Fruit fly (Drosophila melanogaster) whole organism, pupa: ENCODE results near the gene Prosalpha4.

Experiments used
- CG10348 ChIP-seq: fragments of 200-800 bp; sonication (Bioruptor generic); IDR thresholded peaks from 2 replicates; pipeline ENCODE4 v1.3.6; 2022; ENCODE audit warnings: missing biosample characterization, missing genetic modification characterization
- CG12605 ChIP-seq: fragments of 200-800 bp; sonication (Bioruptor generic); IDR thresholded peaks from 2 replicates; pipeline ENCODE4 v1.3.6; 2022; ENCODE audit warnings: missing biosample characterization, missing genetic modification characterization
- CG13204 ChIP-seq: fragments of 200-800 bp; sonication (Bioruptor generic); optimal IDR thresholded peaks from 2 replicates; lab custom pipeline; 2018; ENCODE audit warnings: missing biosample characterization, mild to moderate bottlenecking, missing genetic modification characterization, moderate library complexity
- CG14655 ChIP-seq: fragments of 200-800 bp; sonication (Bioruptor generic); optimal IDR thresholded peaks from 3 replicates; lab custom pipeline; 2017; ENCODE audit warnings: mild to moderate bottlenecking, missing biosample characterization, missing genetic modification reagents, missing genetic modification characterization
- CG15710 ChIP-seq: fragments of 200-800 bp; sonication (Bioruptor generic); optimal IDR thresholded peaks from 2 replicates; lab custom pipeline; 2018; ENCODE audit warnings: missing biosample characterization, mild to moderate bottlenecking, missing genetic modification characterization, moderate library complexity
- CG17806 ChIP-seq: fragments of 200-800 bp; sonication (Bioruptor generic); optimal IDR thresholded peaks from 2 replicates; lab custom pipeline; 2018; ENCODE audit warnings: missing biosample characterization, mild to moderate bottlenecking, missing genetic modification characterization, moderate library complexity
- CG32121 ChIP-seq: fragments of 200-800 bp; sonication (Bioruptor generic); IDR thresholded peaks from 2 replicates; pipeline ENCODE4 v1.3.6; 2022; ENCODE audit warnings: missing biosample characterization, missing genetic modification characterization
- CG34367 ChIP-seq: fragments of 200-800 bp; sonication (Bioruptor generic); optimal IDR thresholded peaks from 2 replicates; lab custom pipeline; 2018; ENCODE audit warnings: missing biosample characterization, mild to moderate bottlenecking, missing genetic modification characterization
- CG4496 ChIP-seq: fragments of 200-800 bp; sonication (Bioruptor generic); IDR thresholded peaks from 3 replicates; pipeline ENCODE4 v1.3.6; 2022; ENCODE audit warnings: missing biosample characterization, missing genetic modification characterization
- CG8159 ChIP-seq: fragments of 200-800 bp; sonication (Bioruptor generic); optimal IDR thresholded peaks from 3 replicates; lab custom pipeline; 2018; ENCODE audit warnings: missing biosample characterization, mild to moderate bottlenecking, missing genetic modification characterization, moderate library complexity
- CG8301 ChIP-seq: fragments of 200-800 bp; sonication (Bioruptor generic); optimal IDR thresholded peaks from 2 replicates; lab custom pipeline; 2018; ENCODE audit warnings: missing biosample characterization, mild to moderate bottlenecking, missing genetic modification characterization
- CG9948 ChIP-seq: fragments of 200-800 bp; sonication (Bioruptor generic); optimal IDR thresholded peaks from 2 replicates; lab custom pipeline; 2018; ENCODE audit warnings: missing biosample characterization, mild to moderate bottlenecking, missing genetic modification characterization, moderate library complexity
- D1 ChIP-seq: fragments of 200-800 bp; sonication (Bioruptor generic); optimal IDR thresholded peaks from 2 replicates; lab custom pipeline; 2018; ENCODE audit warnings: missing biosample characterization, mild to moderate bottlenecking, missing genetic modification characterization, moderate library complexity
- EcR ChIP-seq: fragments of 200-800 bp; sonication (Bioruptor generic); optimal IDR thresholded peaks from 3 replicates; lab custom pipeline; 2019; ENCODE audit warnings: missing biosample characterization, missing genetic modification characterization, mild to moderate bottlenecking, moderate library complexity, missing genetic modification reagents
- Ets98B ChIP-seq: fragments of 200-800 bp; sonication (Bioruptor generic); IDR thresholded peaks from 2 replicates; pipeline ENCODE4 v1.3.6; 2022; ENCODE audit warnings: missing biosample characterization, missing genetic modification characterization
- Pif1A ChIP-seq: fragments of 200-800 bp; sonication (Bioruptor generic); optimal IDR thresholded peaks from 3 replicates; lab custom pipeline; 2016; ENCODE audit warnings: missing biosample characterization, missing genetic modification characterization
- Pif1B ChIP-seq: fragments of 200-800 bp; sonication (Bioruptor generic); optimal IDR thresholded peaks from 3 replicates; lab custom pipeline; 2016; ENCODE audit warnings: missing biosample characterization, missing genetic modification characterization
- Snoo ChIP-seq: fragments of 200-800 bp; sonication (Bioruptor generic); optimal IDR thresholded peaks from 3 replicates; lab custom pipeline; 2017; ENCODE audit warnings: missing biosample characterization, mild to moderate bottlenecking, missing genetic modification characterization, inconsistent platforms
- fd96Ca ChIP-seq: fragments of 200-800 bp; sonication (Bioruptor generic); IDR thresholded peaks from 3 replicates; pipeline ENCODE4 v1.3.6; 2022; ENCODE audit warnings: missing biosample characterization, missing genetic modification characterization
- gl ChIP-seq: fragments of 200-800 bp; sonication (Bioruptor generic); optimal IDR thresholded peaks from 2 replicates; lab custom pipeline; 2018; ENCODE audit warnings: missing biosample characterization, mild to moderate bottlenecking, missing genetic modification characterization
- rn ChIP-seq: fragments of 200-800 bp; sonication (Bioruptor generic); IDR thresholded peaks from 2 replicates; pipeline ENCODE4 v1.3.6; 2022; ENCODE audit warnings: missing biosample characterization, missing genetic modification characterization

Prosalpha4 gene

dm6 chrX:16270795-16271194 is 5.3 kb upstream of the Prosalpha4 start, which contains the start of gene Mfe2:
Gene Mfe2, plus strand, starts transcription at chrX:16270951.
- peak; percentile 39; the same call in 1 of the 2 replicates for TF ChIP-seq CG12605 (GFP tag; lab: Robert Waterston, UW)
- no peak for TF ChIP-seq D1 (tag; lab: Kevin White, UChicago)
- TF ChIP-seq CG15710 (tag; lab: Kevin White, UChicago), result peak; percentile 22
- TF ChIP-seq CG17806, result peak; percentile 14
- TF ChIP-seq CG32121 (GFP tag; lab: Robert Waterston, UW), result peak; percentile 52
- TF ChIP-seq CG8159 (tag; lab: Kevin White, UChicago), result peak; percentile 28
- peak; percentile 37 for TF ChIP-seq CG13204 (GFP tag; lab: Kevin White, UChicago)
- TF ChIP-seq gl (tag; lab: Kevin White, UChicago), result peak; percentile 83
- TF ChIP-seq CG10348 (GFP tag; lab: Robert Waterston, UW), result no peak
- TF ChIP-seq CG9948 (tag; lab: Kevin White, UChicago), result no peak
- TF ChIP-seq CG14655 (GFP tag; lab: Kevin White, UChicago), result peak; percentile 55
- TF ChIP-seq Ets98B (GFP tag; lab: Robert Waterston, UW), result peak; percentile 65; the same call in 1 of the 2 replicates
- TF ChIP-seq fd96Ca (GFP tag; lab: Robert Waterston, UW), result no peak
- peak; percentile 65 for TF ChIP-seq EcR (GFP tag; lab: Kevin White, UChicago)
- TF ChIP-seq Pif1A (GFP tag; lab: Kevin White, UChicago), result peak; percentile 15
- TF ChIP-seq Pif1B, result no peak
- peak; percentile 60; the same call in 1 of the 3 replicates for TF ChIP-seq CG4496 (GFP tag; lab: Robert Waterston, UW)
- TF ChIP-seq CG8301 (tag; lab: Kevin White, UChicago), result peak; percentile 35
- no peak for TF ChIP-seq Snoo (tag; lab: Kevin White, UChicago)
- TF ChIP-seq CG34367, result peak; percentile 31
- TF ChIP-seq rn, result 0 out of 2 replicates have a peak, but pooled peaks have one; percentile 12
- TF ChIP-seq, all 21 proteins: peak for 15

dm6 chrX:16275168-16275853 is 759 bp upstream of the Prosalpha4 start:
- no peak for TF ChIP-seq Ets98B (GFP tag; lab: Robert Waterston, UW)
- no peak for TF ChIP-seq CG9948 (tag; lab: Kevin White, UChicago)
- TF ChIP-seq Pif1B, result no peak
- no peak for TF ChIP-seq Snoo (tag; lab: Kevin White, UChicago)

- TF ChIP-seq fd96Ca (GFP tag; lab: Robert Waterston, UW) (0 out of 3 replicates have a peak, but pooled peaks have one; percentile 36), CG4496 (GFP tag; lab: Robert Waterston, UW) (0 out of 3 replicates have a peak, but pooled peaks have one; percentile 15), CG14655 (GFP tag; lab: Kevin White, UChicago) (no peak)
Observed at dm6 chrX:16277878-16278506, 1.9 kb downstream of the Prosalpha4 start, which contains the start of gene eas. Gene eas, plus strand, starts transcription at chrX:16278328.

DNA sequence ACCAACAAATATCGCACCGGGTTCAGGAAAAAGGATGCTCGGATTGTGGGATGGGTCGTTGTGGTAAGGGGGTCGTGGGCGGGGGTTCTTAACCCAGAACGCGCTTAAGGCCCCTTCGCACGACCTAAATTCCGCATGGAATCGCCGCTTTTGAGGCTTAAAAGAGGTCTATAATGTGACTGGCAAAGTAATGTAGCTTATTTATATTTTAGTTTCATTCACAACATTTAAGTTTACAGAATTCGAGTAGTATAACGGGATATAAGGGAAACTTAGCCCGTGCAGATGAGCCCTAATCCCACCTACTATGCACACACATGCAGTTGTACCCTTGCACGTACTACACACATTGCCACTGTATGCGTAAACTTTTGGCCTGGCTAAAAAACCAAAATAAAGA is 2.7 kb downstream of the Prosalpha4 start:
- TF ChIP-seq CG15710 (tag; lab: Kevin White, UChicago), result peak; percentile 90
- peak; percentile 87 for TF ChIP-seq CG12605 (GFP tag; lab: Robert Waterston, UW)
- peak; percentile 81 for TF ChIP-seq gl (tag; lab: Kevin White, UChicago)
- TF ChIP-seq fd96Ca (GFP tag; lab: Robert Waterston, UW), result peak; percentile 92
- peak; percentile 87 for TF ChIP-seq CG14655 (GFP tag; lab: Kevin White, UChicago)
- TF ChIP-seq Ets98B (GFP tag; lab: Robert Waterston, UW), result peak; percentile 89
- peak; percentile 83 for TF ChIP-seq CG9948 (tag; lab: Kevin White, UChicago)
- peak; percentile 88 for TF ChIP-seq CG34367
- peak; percentile 51 for TF ChIP-seq EcR (GFP tag; lab: Kevin White, UChicago)
- peak; percentile 90 for TF ChIP-seq CG4496 (GFP tag; lab: Robert Waterston, UW)
- TF ChIP-seq CG8301 (tag; lab: Kevin White, UChicago), result peak; percentile 84
- TF ChIP-seq CG32121 (GFP tag; lab: Robert Waterston, UW), result peak; percentile 79
- peak; percentile 83 for TF ChIP-seq CG17806
- no peak for TF ChIP-seq CG10348 (GFP tag; lab: Robert Waterston, UW)
- TF ChIP-seq Pif1B, result peak; percentile 83
- peak; percentile 76 for TF ChIP-seq Pif1A (GFP tag; lab: Kevin White, UChicago)
- TF ChIP-seq CG13204 (GFP tag; lab: Kevin White, UChicago), result peak; percentile 88
- peak; percentile 37; the same call in 1 of the 2 replicates for TF ChIP-seq rn
- peak; percentile 22 for TF ChIP-seq D1 (tag; lab: Kevin White, UChicago)
- TF ChIP-seq CG8159 (tag; lab: Kevin White, UChicago), result peak; percentile 87
- peak; percentile 78 for TF ChIP-seq Snoo (tag; lab: Kevin White, UChicago)

DNA sequence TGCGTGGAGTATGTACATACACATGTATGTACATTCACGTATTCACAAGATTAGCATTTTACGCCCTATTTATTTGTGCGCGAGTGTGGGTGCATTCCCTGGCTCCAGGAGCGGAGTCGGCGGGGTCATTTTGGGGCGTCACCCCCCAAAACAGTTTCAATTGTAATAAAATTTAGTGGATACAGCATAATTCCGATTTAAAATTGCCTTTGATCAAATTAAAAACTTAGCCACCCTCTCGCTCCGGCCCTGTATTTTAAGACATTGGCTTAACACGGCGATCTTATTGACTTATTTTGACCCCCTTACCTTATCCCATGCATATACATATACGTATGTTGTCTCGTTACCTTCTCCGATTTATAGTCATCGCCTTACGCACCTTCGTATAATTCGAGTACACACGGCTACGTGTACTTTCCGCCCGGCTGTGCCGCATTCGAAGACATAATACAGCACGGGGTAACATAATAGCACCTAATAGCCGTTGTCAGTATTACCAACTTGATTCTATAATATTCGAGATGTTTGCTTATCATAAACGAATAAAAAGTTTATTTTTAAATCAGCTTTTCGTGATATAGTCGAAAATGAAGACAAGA is 3.4 kb downstream of the Prosalpha4 start:
- TF ChIP-seq CG8301 (tag; lab: Kevin White, UChicago) (peak; percentile 78), CG9948 (tag; lab: Kevin White, UChicago) (peak; percentile 79), CG32121 (GFP tag; lab: Robert Waterston, UW) (peak; percentile 92), CG13204 (GFP tag; lab: Kevin White, UChicago) (peak; percentile 50), Snoo (tag; lab: Kevin White, UChicago) (peak; percentile 97), gl (tag; lab: Kevin White, UChicago) (peak; percentile 69), CG14655 (GFP tag; lab: Kevin White, UChicago) (peak; percentile 84), D1 (tag; lab: Kevin White, UChicago) (no peak), CG4496 (GFP tag; lab: Robert Waterston, UW) (peak; percentile 97), CG10348 (GFP tag; lab: Robert Waterston, UW) (peak; percentile 84), CG34367 (peak; percentile 75), CG8159 (tag; lab: Kevin White, UChicago) (peak; percentile 86), CG17806 (peak; percentile 81), EcR (GFP tag; lab: Kevin White, UChicago) (peak; percentile 0), rn (peak; percentile 84), fd96Ca (GFP tag; lab: Robert Waterston, UW) (peak; percentile 95), CG12605 (GFP tag; lab: Robert Waterston, UW) (peak; percentile 82; the same call in 1 of the 2 replicates), CG15710 (tag; lab: Kevin White, UChicago) (peak; percentile 88), Pif1B (peak; percentile 84), Ets98B (GFP tag; lab: Robert Waterston, UW) (peak; percentile 93), Pif1A (GFP tag; lab: Kevin White, UChicago) (peak; percentile 86)
- TF ChIP-seq, all 21 proteins: peak for 20
